Worm (Caenorhabditis elegans): ENCODE results near the gene F41C6.6.

The F41C6.6 gene

DNA sequence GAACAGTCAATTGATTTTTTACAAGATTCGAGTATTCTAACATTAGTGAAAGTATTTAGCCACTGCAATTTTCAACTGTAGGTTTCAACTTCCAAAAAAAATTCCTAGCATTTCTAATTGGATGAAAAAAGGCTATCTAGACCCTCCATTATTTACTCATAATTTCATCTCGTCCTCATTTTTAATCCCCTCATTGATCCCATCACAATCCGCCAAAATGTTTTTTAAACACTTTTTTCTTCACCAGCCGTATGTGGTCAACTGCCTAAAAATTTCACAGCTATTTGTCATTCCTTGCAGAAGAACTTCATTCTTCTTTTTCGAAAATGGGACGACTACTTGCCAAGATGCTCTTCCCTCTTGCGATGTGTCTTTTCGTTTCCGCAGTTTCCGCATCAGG is 28.4 kb downstream of the F41C6.6 start, which contains the start of gene rig-3:
Gene rig-3, plus strand, starts transcription at position 301 of the 400 bp plus-strand sequence.
- TF ChIP-seq him-1 (tag; optimal IDR thresholded peaks at IDR 0.05) (no peak), W03F9.2 (tag; optimal IDR thresholded peaks at IDR 0.05) (no peak)

DNA sequence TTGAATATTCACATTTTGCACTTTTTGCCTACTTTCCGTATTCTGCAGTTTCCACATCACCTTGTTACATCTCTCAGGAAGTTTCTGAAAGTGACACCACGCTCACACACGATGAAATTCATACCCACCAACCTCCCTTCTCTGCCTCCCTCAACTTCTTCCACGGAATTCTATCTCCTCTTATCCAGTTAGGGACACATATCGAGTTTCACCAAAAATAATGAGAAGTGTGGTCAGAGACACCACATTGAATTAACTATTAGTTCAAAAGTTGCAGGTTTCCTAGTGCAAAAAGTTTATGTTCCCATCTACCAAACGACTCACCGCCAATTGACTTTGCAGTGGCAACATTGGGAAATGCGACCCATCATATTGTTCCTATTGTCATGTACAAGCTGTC is 31.3 kb downstream of the F41C6.6 start:
- TF ChIP-seq W03F9.2 (tag; optimal IDR thresholded peaks at IDR 0.05) (no peak), dao-5 (tag; optimal IDR thresholded peaks at IDR 0.05) (no peak), him-1 (tag; optimal IDR thresholded peaks at IDR 0.05) (no peak)

DNA sequence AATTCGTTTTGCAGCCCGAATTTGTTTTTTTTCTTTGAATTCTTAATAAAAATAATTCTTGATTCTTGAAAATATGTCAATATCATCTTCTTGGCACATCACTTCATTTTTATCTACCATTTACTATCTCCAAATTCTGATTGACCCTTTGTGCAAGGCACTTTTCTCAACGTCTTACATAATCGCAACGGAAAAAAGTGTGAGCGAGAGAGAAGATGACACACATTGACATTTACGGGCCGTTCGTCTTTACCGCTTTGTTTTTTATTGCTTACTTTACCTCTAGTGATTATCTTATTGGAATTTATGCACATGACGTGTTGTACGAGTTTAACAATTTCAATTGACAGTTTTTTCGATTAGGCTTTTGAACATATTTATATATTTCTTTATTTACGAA is 33.1 kb downstream of the F41C6.6 start:
- TF ChIP-seq dao-5 (tag; optimal IDR thresholded peaks at IDR 0.05) (no peak), W03F9.2 (tag; optimal IDR thresholded peaks at IDR 0.05) (no peak), him-1 (tag; optimal IDR thresholded peaks at IDR 0.05) (no peak)

DNA sequence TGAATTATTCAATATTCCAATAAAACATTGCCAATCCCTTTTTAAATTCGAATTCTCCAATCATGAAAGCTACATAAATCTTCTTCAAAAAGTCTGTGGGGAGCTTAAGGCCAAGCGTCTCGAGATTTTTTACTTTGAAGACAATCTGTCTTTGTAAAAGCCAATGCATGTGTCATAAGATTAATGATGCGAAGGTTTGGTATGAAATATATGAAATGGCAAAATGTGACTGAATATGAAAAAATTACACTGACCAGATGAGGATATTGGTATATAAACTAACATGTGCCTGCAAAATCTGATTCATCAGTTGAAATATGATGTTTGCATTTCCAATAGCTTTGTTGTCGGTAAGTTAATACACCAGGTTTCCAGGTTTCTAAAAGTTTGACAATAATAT is 35.8 kb downstream of the F41C6.6 start, which contains the start of gene C53B7.2:
Gene C53B7.2, plus strand, starts transcription at position 301 of the 400 bp plus-strand sequence.
- no peak for TF ChIP-seq W03F9.2 (tag; optimal IDR thresholded peaks at IDR 0.05)
- no peak for TF ChIP-seq him-1 (tag; optimal IDR thresholded peaks at IDR 0.05)
- no peak for TF ChIP-seq dao-5 (tag; optimal IDR thresholded peaks at IDR 0.05)

DNA sequence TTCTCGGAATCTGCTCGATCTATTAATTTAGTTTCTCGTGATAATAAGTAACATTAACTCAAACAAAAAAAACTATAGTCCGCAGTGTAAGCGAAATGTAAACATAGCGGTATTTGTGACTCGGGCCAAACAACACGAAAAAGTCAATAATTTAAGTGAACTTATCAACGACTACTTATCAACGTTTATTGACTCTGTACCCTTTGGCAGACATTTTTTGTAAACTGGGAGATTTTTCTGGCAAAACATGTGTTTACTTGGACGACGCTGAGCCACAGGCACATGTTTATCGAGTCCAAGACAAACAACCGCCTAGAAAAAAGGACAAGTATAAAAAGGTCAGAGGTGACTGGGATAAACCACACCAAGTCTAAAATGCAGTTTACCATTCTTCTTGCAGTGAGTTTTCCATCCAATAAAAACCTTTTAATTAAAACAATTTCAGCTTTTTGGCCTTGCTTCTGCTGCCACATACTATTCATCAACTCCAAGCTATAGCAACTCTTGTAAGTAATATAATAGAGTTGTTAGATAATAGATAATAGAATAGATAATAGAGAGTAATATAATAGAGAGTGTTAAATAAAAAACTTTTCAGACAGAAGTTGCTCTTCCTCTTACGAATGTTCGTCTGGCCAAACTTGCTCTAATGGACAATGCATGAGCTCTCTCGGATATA is 37.2 kb downstream of the F41C6.6 start, which contains the start of gene C53B7.3:
Gene C53B7.3, plus strand, starts transcription at position 362 of the 679 bp plus-strand sequence.
- TF ChIP-seq W03F9.2 (tag; optimal IDR thresholded peaks at IDR 0.05), result no peak
- no peak for TF ChIP-seq dao-5 (tag; optimal IDR thresholded peaks at IDR 0.05)
- no peak for TF ChIP-seq him-1 (tag; optimal IDR thresholded peaks at IDR 0.05)

DNA sequence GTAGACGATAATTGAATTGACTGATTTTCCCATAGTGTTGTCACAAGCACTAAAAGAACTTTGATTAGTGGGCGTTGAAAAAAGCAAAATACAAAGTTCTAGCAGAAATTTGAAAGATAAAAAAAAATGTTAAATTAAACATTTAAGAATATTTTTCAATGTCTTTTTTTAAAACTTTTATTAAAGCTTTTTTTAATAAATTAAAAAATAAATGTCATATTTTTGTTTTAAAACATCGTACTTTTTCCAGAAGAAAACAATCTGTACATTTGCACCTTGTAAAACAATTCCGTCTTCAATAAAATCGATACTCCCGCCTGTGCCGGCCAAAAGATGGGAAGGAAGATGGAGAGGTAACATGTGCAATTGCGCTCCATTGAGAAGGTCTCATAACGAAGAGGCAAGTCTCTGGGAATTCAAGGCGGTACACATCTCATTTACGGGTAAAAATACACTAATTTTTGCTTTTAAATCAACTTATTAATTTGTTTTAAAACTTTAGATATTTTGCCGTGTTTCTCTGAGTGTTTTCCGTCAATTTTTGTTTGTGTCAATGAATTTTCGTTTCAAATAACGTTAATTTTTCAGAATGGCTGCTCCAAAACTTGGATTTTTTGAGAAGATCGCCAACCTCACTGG is 40.9 kb downstream of the F41C6.6 start, which contains the start of the genes glr-6 and asg-2:
Gene glr-6, minus strand, starts transcription at position 51 of the 639 bp plus-strand sequence.
Gene asg-2, plus strand, starts transcription at position 589 of the 639 bp plus-strand sequence.
- TF ChIP-seq him-1 (tag; optimal IDR thresholded peaks at IDR 0.05) (peak; percentile 22), W03F9.2 (tag; optimal IDR thresholded peaks at IDR 0.05) (peak; percentile 55), dao-5 (tag; optimal IDR thresholded peaks at IDR 0.05) (no peak)

DNA sequence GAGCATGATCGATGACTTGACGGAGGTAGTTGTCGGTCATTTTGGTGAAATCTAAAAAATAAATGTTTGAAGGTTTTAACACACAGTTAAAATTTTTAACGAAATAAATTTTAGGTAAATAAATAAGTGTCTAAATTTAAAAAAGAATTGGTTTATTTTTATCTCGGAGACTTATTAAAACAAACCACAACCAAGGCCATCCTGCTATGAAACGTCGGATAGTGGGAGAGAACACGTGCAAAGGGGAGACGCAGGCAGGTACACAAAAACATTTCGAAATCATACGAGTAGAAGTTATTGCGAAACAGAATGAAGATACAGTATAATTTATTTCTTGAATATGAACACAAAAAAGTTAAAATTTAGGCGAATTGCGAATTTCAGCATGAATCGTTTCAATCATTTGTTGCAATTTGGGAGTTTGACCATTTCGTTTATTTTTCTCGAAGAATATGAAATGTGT is 45.6 kb downstream of the F41C6.6 start, which contains the start of gene F41B4.3:
Gene F41B4.3, minus strand, starts transcription at position 51 of the 463 bp plus-strand sequence.
- TF ChIP-seq dao-5 (tag; optimal IDR thresholded peaks at IDR 0.05) (no peak), W03F9.2 (tag; optimal IDR thresholded peaks at IDR 0.05) (no peak), him-1 (tag; optimal IDR thresholded peaks at IDR 0.05) (no peak)

DNA sequence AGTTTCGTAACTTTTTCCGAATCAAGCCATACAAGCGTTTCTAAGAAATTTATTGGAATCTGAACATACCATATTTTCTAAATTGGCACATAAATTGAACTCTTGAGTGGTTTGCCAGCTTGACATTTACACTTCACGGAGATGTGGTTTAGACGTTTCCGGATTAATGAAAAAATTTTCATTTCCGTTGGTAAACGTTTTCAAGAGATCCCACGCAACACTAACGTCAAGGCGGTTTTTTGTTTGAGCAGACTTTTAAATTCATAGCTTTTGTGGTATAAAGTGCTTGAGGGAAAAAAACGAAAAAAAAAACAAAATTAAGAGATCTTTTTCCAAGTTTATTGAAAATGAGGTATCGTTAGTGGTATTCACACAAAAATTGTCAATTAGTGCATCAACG is 46.5 kb downstream of the F41C6.6 start, which contains the start of gene F41B4.2:
Gene F41B4.2, minus strand, starts transcription at position 101 of the 400 bp plus-strand sequence.
- TF ChIP-seq W03F9.2 (tag; optimal IDR thresholded peaks at IDR 0.05) (no peak), him-1 (tag; optimal IDR thresholded peaks at IDR 0.05) (no peak), dao-5 (tag; optimal IDR thresholded peaks at IDR 0.05) (no peak)

Measured in whole organism, L4/young adult.